Worm (Caenorhabditis elegans): Measurements from ENCODE around the gene C13A2.3.

C13A2.3 gene

ce11 chrV:7282037-7282436 is at the start of gene C13A2.3:
TSS of gene C13A2.3 (plus strand) at chrV:7282337.
- no peak for TF ChIP-seq sma-9 (GFP tag; optimal IDR thresholded peaks at IDR 0.05)
- TF ChIP-seq sma-9 (tag; optimal IDR thresholded peaks at IDR 0.05): no peak
- no peak for TF ChIP-seq zag-1 (tag; optimal IDR thresholded peaks at IDR 0.05)
- TF ChIP-seq nhr-21 (tag; optimal IDR thresholded peaks at IDR 0.05): no peak
- no peak for TF ChIP-seq gmeb-1 (tag; optimal IDR thresholded peaks at IDR 0.05)
- TF ChIP-seq ceh-16 (tag; optimal IDR thresholded peaks at IDR 0.05): no peak
- TF ChIP-seq lsy-2 (tag; optimal IDR thresholded peaks at IDR 0.05): no peak
- TF ChIP-seq blmp-1 (tag; optimal IDR thresholded peaks at IDR 0.05; ENCODE audit: insufficient read depth): no peak
- TF ChIP-seq mab-5 (tag; optimal IDR thresholded peaks at IDR 0.05): no peak
- TF ChIP-seq ztf-1 (GFP tag; conservative IDR thresholded peaks at IDR 0.05): no peak
- TF ChIP-seq ama-1 (optimal IDR thresholded peaks at IDR 0.05): no peak

- no peak for TF ChIP-seq ama-1 (optimal IDR thresholded peaks at IDR 0.05)
Measured at ce11 chrV:7234726-7235125, 47.4 kb upstream of the C13A2.3 start, which contains the start of gene C05C8.5. TSS of gene C05C8.5 (minus strand) at chrV:7234826.

- TF ChIP-seq skn-1 (tag; optimal IDR thresholded peaks at IDR 0.05): no peak
- no peak for TF ChIP-seq snpc-4 (tag; optimal IDR thresholded peaks at IDR 0.05)
- no peak for TF ChIP-seq zag-1 (tag; optimal IDR thresholded peaks at IDR 0.05)
- TF ChIP-seq ztf-1 (GFP tag; conservative IDR thresholded peaks at IDR 0.05): no peak
- TF ChIP-seq ztf-11 (tag; optimal IDR thresholded peaks at IDR 0.05): no peak
- no peak for TF ChIP-seq ceh-82 (tag; optimal IDR thresholded peaks at IDR 0.05)
- TF ChIP-seq nhr-10 (tag; optimal IDR thresholded peaks at IDR 0.05): no peak
- no peak for TF ChIP-seq sma-3 (GFP tag; optimal IDR thresholded peaks at IDR 0.05)
- TF ChIP-seq ama-1 (optimal IDR thresholded peaks at IDR 0.05): no peak
- TF ChIP-seq egl-27 (tag; optimal IDR thresholded peaks at IDR 0.05): no peak
Measured at ce11 chrV:7236694-7237093, 45.4 kb upstream of the C13A2.3 start.

- no peak for TF ChIP-seq nhr-10 (tag; optimal IDR thresholded peaks at IDR 0.05)
Measured at ce11 chrV:7237094-7237132, 45.2 kb upstream of the C13A2.3 start, which contains the start of gene hpo-9. TSS of gene hpo-9 (minus strand) at chrV:7237130.

ce11 chrV:7237133-7237532 is 45.0 kb upstream of the C13A2.3 start, which contains the start of gene hyls-1:
TSS of gene hyls-1 (plus strand) at chrV:7237381.
- peak; percentile 95 for TF ChIP-seq unc-55 (GFP tag; optimal IDR thresholded peaks at IDR 0.05)
- peak; percentile 70 for TF ChIP-seq sem-4 (tag; optimal IDR thresholded peaks at IDR 0.05)
- TF ChIP-seq nhr-21 (tag; optimal IDR thresholded peaks at IDR 0.05): peak; percentile 70
- peak; percentile 83 for TF ChIP-seq lin-13 (GFP tag; optimal IDR thresholded peaks at IDR 0.05)
- peak; percentile 40 for TF ChIP-seq blmp-1 (tag; optimal IDR thresholded peaks at IDR 0.05; ENCODE audit: insufficient read depth)
- TF ChIP-seq gmeb-1 (tag; optimal IDR thresholded peaks at IDR 0.05): peak; percentile 97
- peak; percentile 18 for TF ChIP-seq snpc-4 (tag; optimal IDR thresholded peaks at IDR 0.05)
- no peak for TF ChIP-seq dmd-4 (tag; optimal IDR thresholded peaks at IDR 0.05)
- peak; percentile 64 for TF ChIP-seq skn-1 (tag; optimal IDR thresholded peaks at IDR 0.05)
- peak; percentile 73 for TF ChIP-seq ceh-82 (tag; optimal IDR thresholded peaks at IDR 0.05)
- peak; percentile 88 for TF ChIP-seq lin-11 (tag; optimal IDR thresholded peaks at IDR 0.05)
- no peak for TF ChIP-seq ztf-11 (tag; optimal IDR thresholded peaks at IDR 0.05)
- TF ChIP-seq aly-2 (tag; optimal IDR thresholded peaks at IDR 0.05): no peak
- TF ChIP-seq nhr-25 (tag; optimal IDR thresholded peaks at IDR 0.05): peak; percentile 85
- peak; percentile 80 for TF ChIP-seq nhr-129 (tag; optimal IDR thresholded peaks at IDR 0.05)
- no peak for TF ChIP-seq elt-1 (tag; optimal IDR thresholded peaks at IDR 0.05)
- TF ChIP-seq elt-3 (tag; optimal IDR thresholded peaks at IDR 0.05): no peak
- peak; percentile 64 for TF ChIP-seq mab-5 (tag; optimal IDR thresholded peaks at IDR 0.05)
- TF ChIP-seq crh-2 (tag; optimal IDR thresholded peaks at IDR 0.05): peak; percentile 91
- peak; percentile 1 for TF ChIP-seq R02D3.7 (tag; optimal IDR thresholded peaks at IDR 0.05)
- no peak for TF ChIP-seq egl-27 (tag; optimal IDR thresholded peaks at IDR 0.05)
- TF ChIP-seq C34F6.9 (tag; optimal IDR thresholded peaks at IDR 0.05): peak; percentile 79
- peak; percentile 16 for TF ChIP-seq ZK546.5 (tag; optimal IDR thresholded peaks at IDR 0.05)
- TF ChIP-seq nhr-237 (tag; optimal IDR thresholded peaks at IDR 0.05): peak; percentile 57
- TF ChIP-seq sma-9 (GFP tag; optimal IDR thresholded peaks at IDR 0.05): peak; percentile 77
- TF ChIP-seq sma-9 (tag; optimal IDR thresholded peaks at IDR 0.05): no peak
- TF ChIP-seq ztf-4 (tag; optimal IDR thresholded peaks at IDR 0.05): peak; percentile 53
- TF ChIP-seq mbf-1 (tag; optimal IDR thresholded peaks at IDR 0.05): no peak
- peak; percentile 85 for TF ChIP-seq sma-3 (GFP tag; optimal IDR thresholded peaks at IDR 0.05)
- TF ChIP-seq lsy-2 (tag; optimal IDR thresholded peaks at IDR 0.05): peak; percentile 71 to 88
- peak; percentile 29 for TF ChIP-seq fos-1 (tag; optimal IDR thresholded peaks at IDR 0.05)
- peak; percentile 52 for TF ChIP-seq zag-1 (tag; optimal IDR thresholded peaks at IDR 0.05)
- peak; percentile 78 for TF ChIP-seq F13H6.1 (tag; optimal IDR thresholded peaks at IDR 0.05)
- no peak for TF ChIP-seq alr-1 (tag; optimal IDR thresholded peaks at IDR 0.05)
